Fruit fly (Drosophila melanogaster) whole organism, embryonic: Measurements from ENCODE around the gene CG7294.

ENCODE experiments used
- Asciz ChIP-seq: fragments of 200-800 bp; sonication (Bioruptor generic); optimal IDR thresholded peaks from 2 replicates; lab custom pipeline; 2017; ENCODE audit warnings: missing biosample characterization, mild to moderate bottlenecking, missing genetic modification characterization, missing genetic modification reagents
- Blimp-1 ChIP-seq: fragments of 200-800 bp; sonication (Bioruptor generic); optimal IDR thresholded peaks from 3 replicates; lab custom pipeline; 2018; ENCODE audit warnings: missing biosample characterization, missing genetic modification characterization, mild to moderate bottlenecking, moderate library complexity, missing genetic modification reagents
- CG1024 ChIP-seq: fragments of 200-800 bp; sonication (Bioruptor generic); IDR thresholded peaks from 2 replicates; pipeline ENCODE4 v1.3.6; 2022; ENCODE audit warnings: missing biosample characterization, missing genetic modification characterization
- CG10267 ChIP-seq: fragments of 200-800 bp; sonication (Bioruptor generic); optimal IDR thresholded peaks from 2 replicates; lab custom pipeline; 2018; ENCODE audit warnings: missing biosample characterization, mild to moderate bottlenecking, missing genetic modification characterization, moderate library complexity
- CG10321 ChIP-seq: fragments of 200-800 bp; sonication (Bioruptor generic); IDR thresholded peaks from 2 replicates; pipeline ENCODE4 v1.3.6; 2022; ENCODE audit warnings: missing biosample characterization, missing genetic modification characterization
- CG11093 ChIP-seq: fragments of 200-800 bp; sonication (Bioruptor generic); IDR thresholded peaks from 3 replicates; pipeline ENCODE4 v1.3.6; 2022; ENCODE audit warnings: missing biosample characterization, missing genetic modification characterization
- CG11247 ChIP-seq: fragments of 200-800 bp; sonication (Bioruptor generic); IDR thresholded peaks from 2 replicates; pipeline ENCODE4 v1.3.6; 2022; ENCODE audit warnings: missing biosample characterization, missing genetic modification characterization
- CG12071 ChIP-seq: fragments of 200-800 bp; sonication (Bioruptor generic); optimal IDR thresholded peaks from 3 replicates; lab custom pipeline; 2018; ENCODE audit warnings: missing biosample characterization, mild to moderate bottlenecking, missing genetic modification characterization
- CG12104 ChIP-seq: fragments of 200-800 bp; sonication (Bioruptor generic); optimal IDR thresholded peaks from 3 replicates; lab custom pipeline; 2016; ENCODE audit warnings: missing biosample characterization, missing genetic modification characterization
- CG13123 ChIP-seq: fragments of 200-800 bp; sonication (Bioruptor generic); optimal IDR thresholded peaks from 2 replicates; lab custom pipeline; 2016; ENCODE audit warnings: missing biosample characterization, missing genetic modification characterization
- CG13424 ChIP-seq: fragments of 200-800 bp; sonication (Bioruptor generic); optimal IDR thresholded peaks from 2 replicates; lab custom pipeline; 2019; ENCODE audit warnings: missing biosample characterization, mild to moderate bottlenecking, missing genetic modification characterization, moderate library complexity
- CG13624 ChIP-seq: fragments of 200-800 bp; sonication (Bioruptor generic); optimal IDR thresholded peaks from 2 replicates; lab custom pipeline; 2016; ENCODE audit warnings: missing biosample characterization, missing genetic modification characterization
- CG13894 ChIP-seq: fragments of 200-800 bp; sonication (Bioruptor generic); optimal IDR thresholded peaks from 3 replicates; lab custom pipeline; 2018; ENCODE audit warnings: missing biosample characterization, mild to moderate bottlenecking, missing genetic modification characterization, moderate library complexity
- CG16815 ChIP-seq: fragments of 200-800 bp; sonication (Bioruptor generic); optimal IDR thresholded peaks from 3 replicates; lab custom pipeline; 2017; ENCODE audit warnings: missing biosample characterization, mild to moderate bottlenecking, missing genetic modification characterization
- CG17361 ChIP-seq: fragments of 200-800 bp; sonication (Bioruptor generic); IDR thresholded peaks from 3 replicates; pipeline ENCODE4 v1.3.6; 2022; ENCODE audit warnings: missing biosample characterization, missing genetic modification characterization
- CG17568 ChIP-seq: fragments of 200-800 bp; sonication (Bioruptor generic); optimal IDR thresholded peaks from 2 replicates; lab custom pipeline; 2018; ENCODE audit warnings: missing biosample characterization, mild to moderate bottlenecking, missing genetic modification characterization, moderate library complexity
- CG31388 ChIP-seq: fragments of 200-800 bp; sonication (Bioruptor generic); optimal IDR thresholded peaks from 2 replicates; lab custom pipeline; 2016; ENCODE audit warnings: missing biosample characterization, missing genetic modification characterization
- CG4328 ChIP-seq: fragments of 200-800 bp; sonication (Bioruptor generic); optimal IDR thresholded peaks from 3 replicates; lab custom pipeline; 2017; ENCODE audit warnings: missing biosample characterization, missing genetic modification reagents, missing genetic modification characterization
- CG7357 ChIP-seq: fragments of 200-800 bp; sonication (Bioruptor generic); IDR thresholded peaks from 3 replicates; pipeline ENCODE4 v1.3.6; 2022; ENCODE audit warnings: missing biosample characterization, missing genetic modification characterization
- CG7556 ChIP-seq: fragments of 200-800 bp; sonication (Bioruptor generic); optimal IDR thresholded peaks from 2 replicates; lab custom pipeline; 2017; ENCODE audit warnings: missing biosample characterization, mild to moderate bottlenecking, missing genetic modification characterization
- CG9609 ChIP-seq: fragments of 200-800 bp; sonication (Bioruptor generic); optimal IDR thresholded peaks from 3 replicates; lab custom pipeline; 2016; ENCODE audit warnings: missing biosample characterization, missing genetic modification characterization
- D19B ChIP-seq: fragments of 200-800 bp; sonication (Bioruptor generic); optimal IDR thresholded peaks from 2 replicates; lab custom pipeline; 2017; ENCODE audit warnings: missing biosample characterization, mild to moderate bottlenecking, missing genetic modification characterization
- Dek ChIP-seq: fragments of 200-800 bp; sonication (Bioruptor generic); optimal IDR thresholded peaks from 3 replicates; lab custom pipeline; 2019; ENCODE audit warnings: missing biosample characterization, mild to moderate bottlenecking, missing genetic modification characterization, moderate library complexity
- Dll ChIP-seq: fragments of 200-800 bp; sonication (Bioruptor generic); IDR thresholded peaks from 4 replicates; pipeline ENCODE4 v1.3.6; 2022; ENCODE audit warnings: missing biosample characterization, missing genetic modification characterization; ENCODE audit not compliant: partially characterized antibody
- H2.0 ChIP-seq: fragments of 200-800 bp; sonication (Bioruptor generic); IDR thresholded peaks from 2 replicates; pipeline ENCODE4 v1.3.6; 2022; ENCODE audit warnings: missing biosample characterization, missing genetic modification characterization
- Meics ChIP-seq: fragments of 200-800 bp; sonication (Bioruptor generic); optimal IDR thresholded peaks from 2 replicates; lab custom pipeline; 2017; ENCODE audit warnings: missing biosample characterization, mild to moderate bottlenecking, missing genetic modification characterization
- Six4 ChIP-seq: fragments of 200-800 bp; sonication (Bioruptor generic); optimal IDR thresholded peaks from 2 replicates; lab custom pipeline; 2016; ENCODE audit warnings: missing biosample characterization, missing genetic modification characterization
- Sry-δ ChIP-seq: fragments of 200-800 bp; sonication (Bioruptor generic); optimal IDR thresholded peaks from 2 replicates; lab custom pipeline; 2016; ENCODE audit warnings: missing biosample characterization, missing genetic modification characterization
- Stat92E ChIP-seq, 3 experiments: fragments of >200 bp in 2 of 3; fragments of 200-800 bp in 1 of 3; sonication (Bioruptor generic) in 1 of 3; optimal IDR thresholded peaks; 2 replicates each; lab custom pipeline; 2017 to 2019; ENCODE audit warnings: missing biosample characterization in 3 of 3, missing genetic modification characterization in 3 of 3, mild to moderate bottlenecking in 1 of 3, moderate library complexity in 1 of 3
- al ChIP-seq: fragments of 200-800 bp; sonication (Bioruptor generic); IDR thresholded peaks from 2 replicates; pipeline ENCODE4 v1.3.6; 2022; ENCODE audit warnings: missing biosample characterization, missing genetic modification characterization
- amos ChIP-seq: fragments of 200-800 bp; sonication (Bioruptor generic); IDR thresholded peaks from 2 replicates; pipeline ENCODE4 v1.3.6; 2022; ENCODE audit warnings: missing biosample characterization, missing genetic modification characterization; ENCODE audit not compliant: partially characterized antibody
- az2 ChIP-seq: fragments of 200-800 bp; sonication (Bioruptor generic); optimal IDR thresholded peaks from 3 replicates; lab custom pipeline; 2016; ENCODE audit warnings: missing biosample characterization, missing genetic modification characterization
- bigmax ChIP-seq: fragments of 200-800 bp; sonication (Bioruptor generic); optimal IDR thresholded peaks from 2 replicates; lab custom pipeline; 2018; ENCODE audit warnings: missing biosample characterization, mild to moderate bottlenecking, missing genetic modification characterization
- emc ChIP-seq: fragments of 200-800 bp; sonication (Bioruptor generic); optimal IDR thresholded peaks from 2 replicates; lab custom pipeline; 2016; ENCODE audit warnings: missing biosample characterization, missing genetic modification characterization
- fd3F ChIP-seq: fragments of 200-800 bp; sonication (Bioruptor generic); optimal IDR thresholded peaks from 2 replicates; lab custom pipeline; 2018; ENCODE audit warnings: missing biosample characterization, mild to moderate bottlenecking, missing genetic modification characterization, moderate library complexity
- ftz-f1 ChIP-seq: fragments of 200-800 bp; sonication (Bioruptor generic); optimal IDR thresholded peaks from 2 replicates; lab custom pipeline; 2016; ENCODE audit warnings: missing biosample characterization, missing genetic modification characterization
- gce ChIP-seq: fragments of 200-800 bp; sonication (Bioruptor generic); IDR thresholded peaks from 3 replicates; pipeline ENCODE4 v1.3.6; 2022; ENCODE audit warnings: missing biosample characterization, missing genetic modification characterization
- gcm2 ChIP-seq: fragments of 200-800 bp; sonication (Bioruptor generic); optimal IDR thresholded peaks from 2 replicates; lab custom pipeline; 2016; ENCODE audit warnings: missing biosample characterization, missing genetic modification characterization
- grau ChIP-seq: fragments of 200-800 bp; optimal IDR thresholded peaks from 3 replicates; lab custom pipeline; 2019; ENCODE audit warnings: missing biosample characterization, mild to moderate bottlenecking, missing genetic modification characterization, moderate library complexity
- h ChIP-seq: fragments of >200 bp; optimal IDR thresholded peaks from 2 replicates; lab custom pipeline; 2017
- insv ChIP-seq, 2 experiments: fragments of 200-800 bp; sonication (Bioruptor generic); optimal IDR thresholded peaks; 3 replicates each; lab custom pipeline; 2016 to 2018; ENCODE audit warnings: missing biosample characterization in 2 of 2, missing genetic modification characterization in 2 of 2
- lab ChIP-seq: fragments of 200-800 bp; sonication (Bioruptor generic); optimal IDR thresholded peaks from 3 replicates; lab custom pipeline; 2017; ENCODE audit warnings: missing biosample characterization, missing genetic modification characterization, mild to moderate bottlenecking, moderate library complexity, missing genetic modification reagents
- onecut ChIP-seq: fragments of 200-800 bp; sonication (Bioruptor generic); IDR thresholded peaks from 2 replicates; pipeline ENCODE4 v1.3.6; 2022; ENCODE audit warnings: missing biosample characterization, missing genetic modification characterization
- pfk ChIP-seq: fragments of 200-800 bp; sonication (Bioruptor generic); optimal IDR thresholded peaks from 2 replicates; lab custom pipeline; 2018; ENCODE audit warnings: missing biosample characterization, mild to moderate bottlenecking, missing genetic modification characterization, moderate library complexity
- pho ChIP-seq: fragments of 200-800 bp; sonication (Bioruptor generic); optimal IDR thresholded peaks from 2 replicates; lab custom pipeline; 2016; ENCODE audit warnings: missing biosample characterization, missing genetic modification characterization
- sc ChIP-seq, 3 experiments: fragments of >200 bp in 2 of 3; fragments of 200-800 bp in 1 of 3; sonication (Bioruptor generic) in 1 of 3; optimal IDR thresholded peaks; 2 replicates in 2 of 3; 3 replicates in 1 of 3; lab custom pipeline; 2017; ENCODE audit warnings: mild to moderate bottlenecking in 1 of 3, missing biosample characterization in 1 of 3, missing genetic modification characterization in 1 of 3, missing genetic modification reagents in 1 of 3
- slbo ChIP-seq: fragments of 200-800 bp; sonication (Bioruptor generic); IDR thresholded peaks from 2 replicates; pipeline ENCODE4 v1.3.6; 2022; ENCODE audit warnings: missing biosample characterization, missing genetic modification characterization
- tio ChIP-seq: fragments of 200-800 bp; sonication (Bioruptor generic); optimal IDR thresholded peaks from 2 replicates; lab custom pipeline; 2017; ENCODE audit warnings: missing biosample characterization, missing genetic modification characterization, inconsistent platforms
- tna ChIP-seq: fragments of 200-800 bp; sonication (Bioruptor generic); IDR thresholded peaks from 2 replicates; pipeline ENCODE4 v1.3.6; 2022; ENCODE audit warnings: missing biosample characterization, missing genetic modification characterization; ENCODE audit not compliant: partially characterized antibody
- zen2 ChIP-seq: fragments of 200-800 bp; sonication (Bioruptor generic); IDR thresholded peaks from 3 replicates; pipeline ENCODE4 v1.3.6; 2022; ENCODE audit warnings: missing biosample characterization, missing genetic modification characterization; ENCODE audit not compliant: partially characterized antibody
- zfh2 ChIP-seq: fragments of 200-800 bp; sonication (Bioruptor generic); optimal IDR thresholded peaks from 2 replicates; lab custom pipeline; 2016; ENCODE audit warnings: missing biosample characterization, missing genetic modification characterization

CG7294 gene

DNA sequence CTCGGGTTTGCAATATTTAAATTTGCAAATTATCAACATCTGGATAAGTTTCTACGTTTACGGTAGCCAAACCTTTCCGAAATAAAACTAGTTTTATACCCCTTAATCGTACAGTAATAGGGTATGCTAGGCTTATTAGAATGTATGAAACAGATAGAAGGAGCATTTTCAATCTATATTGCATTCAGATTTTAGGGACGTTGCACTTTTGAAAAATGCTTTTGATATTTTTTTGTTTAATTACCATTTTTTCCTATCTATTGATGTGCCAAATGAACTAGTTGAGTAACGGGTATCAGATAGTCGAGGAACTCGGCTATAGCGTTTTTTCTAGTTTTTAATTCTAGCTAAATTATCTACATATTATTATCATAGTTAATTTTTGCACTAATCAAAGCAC, 6.2 kb downstream of the CG7294 start (continued):
- TF ChIP-seq onecut (GFP tag; lab: Robert Waterston, UW) (no peak), Six4 (GFP tag; lab: Kevin White, UChicago) (no peak), CG17568 (GFP tag; lab: Kevin White, UChicago) (no peak), CG12071 (no peak), CG11247 (GFP tag; lab: Robert Waterston, UW) (no peak), tna (GFP tag; lab: Robert Waterston, UW) (no peak), CG13894 (no peak), CG11093 (GFP tag; lab: Robert Waterston, UW) (no peak), al (peak; percentile 5; the same call in 1 of the 2 replicates), CG31388 (GFP tag; lab: Kevin White, UChicago) (no peak), az2 (no peak), Asciz (GFP tag; lab: Kevin White, UChicago) (no peak), CG13424 (tag; lab: Kevin White, UChicago) (no peak), CG1024 (GFP tag; lab: Robert Waterston, UW) (no peak), pho (GFP tag; lab: Kevin White, UChicago) (no peak), CG9609 (no peak), gce (GFP tag; lab: Robert Waterston, UW) (no peak), Dll (GFP tag; lab: Robert Waterston, UW) (no peak), D19B (GFP tag; lab: Kevin White, UChicago) (peak; percentile 86), CG12104 (GFP tag; lab: Kevin White, UChicago) (no peak), CG10321 (GFP tag; lab: Robert Waterston, UW) (no peak), Stat92E (GFP tag; optimal IDR thresholded peaks at IDR 0.05; lab: Kevin White, UChicago) (no peak), lab (GFP tag; lab: Kevin White, UChicago) (peak; percentile 1), ftz-f1 (GFP tag; lab: Kevin White, UChicago) (no peak), CG4328 (GFP tag; lab: Kevin White, UChicago) (no peak), amos (GFP tag; lab: Robert Waterston, UW) (no peak), fd3F (GFP tag; lab: Kevin White, UChicago) (no peak), zfh2 (GFP tag; lab: Kevin White, UChicago) (peak; percentile 26), CG7556 (GFP tag; lab: Kevin White, UChicago) (no peak), slbo (GFP tag; lab: Robert Waterston, UW) (peak; percentile 28; the same call in 1 of the 2 replicates), CG16815 (peak; percentile 18), bigmax (GFP tag; lab: Kevin White, UChicago) (no peak), gcm2 (GFP tag; lab: Kevin White, UChicago) (no peak), grau (tag; lab: Kevin White, UChicago) (peak; percentile 18), Dek (tag; lab: Kevin White, UChicago) (no peak), emc (GFP tag; lab: Kevin White, UChicago) (no peak), h (lab: Kevin White, UChicago) (no peak), sc (optimal IDR thresholded peaks at IDR 0.05; lab: Kevin White, UChicago) (no peak), sc (GFP tag; optimal IDR thresholded peaks at IDR 0.05; lab: Kevin White, UChicago) (no peak), CG7357 (GFP tag; lab: Robert Waterston, UW) (no peak), pfk (no peak), CG13123 (GFP tag; lab: Kevin White, UChicago) (no peak), H2.0 (GFP tag; lab: Robert Waterston, UW) (no peak), tio (GFP tag; lab: Kevin White, UChicago) (peak; percentile 18), CG10267 (tag; lab: Kevin White, UChicago) (no peak), zen2 (GFP tag; lab: Robert Waterston, UW) (no peak), CG13624 (no peak), CG17361 (GFP tag; lab: Robert Waterston, UW) (no peak), Sry-δ (no peak), insv (GFP tag; optimal IDR thresholded peaks at IDR 0.05; lab: Kevin White, UChicago) (no peak), Meics (GFP tag; lab: Kevin White, UChicago) (peak; percentile 26), Blimp-1 (no peak)
